Fruit fly (Drosophila melanogaster) whole organism, pupa: ENCODE data around the gene CG6481.

ENCODE experiments used
- CG10348 ChIP-seq: fragments of 200-800 bp; sonication (Bioruptor generic); IDR thresholded peaks from 2 replicates; pipeline ENCODE4 v1.3.6; 2022; ENCODE audit warnings: missing biosample characterization, missing genetic modification characterization
- CG14655 ChIP-seq: fragments of 200-800 bp; sonication (Bioruptor generic); optimal IDR thresholded peaks from 3 replicates; lab custom pipeline; 2017; ENCODE audit warnings: mild to moderate bottlenecking, missing biosample characterization, missing genetic modification reagents, missing genetic modification characterization
- CG32121 ChIP-seq: fragments of 200-800 bp; sonication (Bioruptor generic); IDR thresholded peaks from 2 replicates; pipeline ENCODE4 v1.3.6; 2022; ENCODE audit warnings: missing biosample characterization, missing genetic modification characterization
- CG9948 ChIP-seq: fragments of 200-800 bp; sonication (Bioruptor generic); optimal IDR thresholded peaks from 2 replicates; lab custom pipeline; 2018; ENCODE audit warnings: missing biosample characterization, mild to moderate bottlenecking, missing genetic modification characterization, moderate library complexity
- D1 ChIP-seq: fragments of 200-800 bp; sonication (Bioruptor generic); optimal IDR thresholded peaks from 2 replicates; lab custom pipeline; 2018; ENCODE audit warnings: missing biosample characterization, mild to moderate bottlenecking, missing genetic modification characterization, moderate library complexity
- EcR ChIP-seq: fragments of 200-800 bp; sonication (Bioruptor generic); optimal IDR thresholded peaks from 3 replicates; lab custom pipeline; 2019; ENCODE audit warnings: missing biosample characterization, missing genetic modification characterization, mild to moderate bottlenecking, moderate library complexity, missing genetic modification reagents
- Pif1B ChIP-seq: fragments of 200-800 bp; sonication (Bioruptor generic); optimal IDR thresholded peaks from 3 replicates; lab custom pipeline; 2016; ENCODE audit warnings: missing biosample characterization, missing genetic modification characterization
- gl ChIP-seq: fragments of 200-800 bp; sonication (Bioruptor generic); optimal IDR thresholded peaks from 2 replicates; lab custom pipeline; 2018; ENCODE audit warnings: missing biosample characterization, mild to moderate bottlenecking, missing genetic modification characterization
- rn ChIP-seq: fragments of 200-800 bp; sonication (Bioruptor generic); IDR thresholded peaks from 2 replicates; pipeline ENCODE4 v1.3.6; 2022; ENCODE audit warnings: missing biosample characterization, missing genetic modification characterization

- TF ChIP-seq D1 (tag; lab: Kevin White, UChicago), result no peak
- TF ChIP-seq CG32121 (GFP tag; lab: Robert Waterston, UW), result no peak
- TF ChIP-seq EcR (GFP tag; lab: Kevin White, UChicago), result no peak
- TF ChIP-seq CG10348, result no peak
- TF ChIP-seq rn, result no peak
- TF ChIP-seq CG9948 (tag; lab: Kevin White, UChicago), result no peak
- TF ChIP-seq gl (tag; lab: Kevin White, UChicago), result no peak
- no peak for TF ChIP-seq Pif1B (GFP tag; lab: Kevin White, UChicago)
- TF ChIP-seq CG14655 (GFP tag; lab: Kevin White, UChicago), result no peak
Measured at dm6 chrX:18509430-18509829, 12.8 kb downstream of the CG6481 start.
